Fruit fly (Drosophila melanogaster) whole organism, wandering third instar larva: Measurements from ENCODE around the gene CG32444.
A peak's percentile ranks its signal among the peaks of the same experiment; 100 is the strongest.

Experiments
- N ChIP-seq: fragments of >200 bp; optimal IDR thresholded peaks from 2 replicates; lab custom pipeline; 2018; ENCODE audit warnings: missing biosample characterization, missing external identifiers, missing genetic modification characterization
- dl ChIP-seq, 2 experiments: fragments of 175-275, 200-275 bp in 1 of 2; fragments of 200-275 bp in 1 of 2; sonication (Bioruptor generic); optimal IDR thresholded peaks; lab custom pipeline; 2018; ENCODE audit warnings: mild to moderate bottlenecking in 2 of 2, missing biosample characterization in 2 of 2, missing genetic modification characterization in 2 of 2, moderate library complexity in 2 of 2; ENCODE audit not compliant: partially characterized antibody in 2 of 2, insufficient read depth in 1 of 2
- fru ChIP-seq: fragments of 200-800 bp; sonication (Bioruptor generic); optimal IDR thresholded peaks from 3 replicates; lab custom pipeline; 2016; ENCODE audit warnings: missing biosample characterization, mild to moderate bottlenecking, missing genetic modification characterization

dm6 chr3L:21604265-21604664 is 32.5 kb upstream of the CG32444 start:
- TF ChIP-seq fru (GFP tag; lab: Kevin White, UChicago), result peak; percentile 11
- no peak for TF ChIP-seq dl (GFP tag; optimal IDR thresholded peaks at IDR 0.05; lab: Kevin White, UChicago; ENCODE audit: insufficient read depth in 1 of 2, partially characterized antibody in 2 of 2)
- TF ChIP-seq N, result no peak
